Fruit fly (Drosophila melanogaster) whole organism, wandering third instar larva: Measurements from ENCODE around the gene sno.

Experiments
- Abd-B ChIP-seq: fragments of >200 bp; optimal IDR thresholded peaks from 2 replicates; lab custom pipeline; 2017; ENCODE audit warnings: missing biosample characterization, missing genetic modification characterization
- CG32264 ChIP-seq: fragments of 200-800 bp; sonication (Bioruptor generic); optimal IDR thresholded peaks from 2 replicates; lab custom pipeline; 2016; ENCODE audit warnings: missing biosample characterization, missing genetic modification characterization
- CG9705 ChIP-seq: fragments of 200-800 bp; sonication (Bioruptor generic); optimal IDR thresholded peaks from 2 replicates; lab custom pipeline; 2018; ENCODE audit warnings: missing biosample characterization, mild to moderate bottlenecking, missing genetic modification characterization
- CrebA ChIP-seq: fragments of 200-800 bp; sonication (Bioruptor generic); optimal IDR thresholded peaks from 2 replicates; lab custom pipeline; 2016; ENCODE audit warnings: missing biosample characterization, mild to moderate bottlenecking, missing genetic modification characterization, borderline replicate concordance
- Dfd ChIP-seq: fragments of >200 bp; optimal IDR thresholded peaks from 2 replicates; lab custom pipeline; 2017; ENCODE audit warnings: missing biosample characterization, missing genetic modification characterization
- Dif ChIP-seq: fragments of 200-275, 200-300 bp; sonication (Bioruptor generic); optimal IDR thresholded peaks from 2 replicates; lab custom pipeline; 2018; ENCODE audit warnings: missing biosample characterization, missing genetic modification characterization; ENCODE audit not compliant: partially characterized antibody
- GATAd ChIP-seq: sonication (Bioruptor generic); optimal IDR thresholded peaks from 2 replicates; lab custom pipeline; 2016; ENCODE audit warnings: missing biosample characterization, missing genetic modification characterization
- HLH106 ChIP-seq: fragments of 200-800 bp; optimal IDR thresholded peaks from 3 replicates; lab custom pipeline; 2019; ENCODE audit warnings: missing biosample characterization, mild to moderate bottlenecking, missing genetic modification characterization, moderate library complexity
- Hnf4 ChIP-seq: fragments of 200-800 bp; sonication (Bioruptor generic); optimal IDR thresholded peaks from 2 replicates; lab custom pipeline; 2016; ENCODE audit warnings: missing biosample characterization, mild to moderate bottlenecking, missing genetic modification characterization
- Hr78 ChIP-seq: fragments of >200 bp; optimal IDR thresholded peaks from 2 replicates; lab custom pipeline; 2017; ENCODE audit warnings: missing biosample characterization, missing genetic modification characterization
- Hr83 ChIP-seq: fragments of 200-300 bp; sonication (Bioruptor generic); optimal IDR thresholded peaks from 2 replicates; lab custom pipeline; 2016; ENCODE audit warnings: missing biosample characterization, mild to moderate bottlenecking, missing genetic modification characterization, moderate library complexity; ENCODE audit not compliant: poor library complexity, severe bottlenecking
- Jra ChIP-seq: sonication (Bioruptor generic); optimal IDR thresholded peaks from 2 replicates; lab custom pipeline; 2016; ENCODE audit warnings: missing biosample characterization, missing genetic modification characterization
- Mio ChIP-seq: sonication (Bioruptor generic); optimal IDR thresholded peaks from 2 replicates; lab custom pipeline; 2016; ENCODE audit warnings: missing biosample characterization, missing genetic modification characterization
- Myc ChIP-seq: fragments of >200 bp; optimal IDR thresholded peaks from 2 replicates; lab custom pipeline; 2017
- N ChIP-seq: fragments of >200 bp; optimal IDR thresholded peaks from 2 replicates; lab custom pipeline; 2018; ENCODE audit warnings: missing biosample characterization, missing external identifiers, missing genetic modification characterization
- OdsH ChIP-seq: fragments of 200-800 bp; sonication (Bioruptor generic); optimal IDR thresholded peaks from 2 replicates; lab custom pipeline; 2016; ENCODE audit warnings: missing biosample characterization, mild to moderate bottlenecking, missing genetic modification characterization
- Rel ChIP-seq, 2 experiments: fragments of 200-800 bp; sonication (Bioruptor generic) in 1 of 2; optimal IDR thresholded peaks; 2 replicates in 1 of 2; 3 replicates in 1 of 2; lab custom pipeline; 2016 to 2019; ENCODE audit warnings: mild to moderate bottlenecking in 2 of 2, missing biosample characterization in 2 of 2, missing genetic modification characterization in 2 of 2, moderate library complexity in 1 of 2
- Sp1 ChIP-seq: fragments of 200-800 bp; sonication (Bioruptor generic); optimal IDR thresholded peaks from 3 replicates; lab custom pipeline; 2019; ENCODE audit warnings: missing biosample characterization, mild to moderate bottlenecking, missing genetic modification characterization, moderate library complexity
- Vsx2 ChIP-seq: fragments of 200-300, 225-300 bp; sonication (Bioruptor generic); optimal IDR thresholded peaks from 2 replicates; lab custom pipeline; 2018; ENCODE audit warnings: missing biosample characterization, missing genetic modification characterization; ENCODE audit not compliant: partially characterized antibody
- br ChIP-seq: fragments of 200-800 bp; sonication (Bioruptor generic); optimal IDR thresholded peaks from 2 replicates; lab custom pipeline; 2016; ENCODE audit warnings: missing biosample characterization, missing genetic modification characterization
- brk ChIP-seq: fragments of 200-800 bp; sonication (Bioruptor generic); optimal IDR thresholded peaks from 2 replicates; lab custom pipeline; 2016; ENCODE audit warnings: missing biosample characterization, mild to moderate bottlenecking, missing genetic modification characterization
- dl ChIP-seq, 2 experiments: fragments of 175-275, 200-275 bp in 1 of 2; fragments of 200-275 bp in 1 of 2; sonication (Bioruptor generic); optimal IDR thresholded peaks; lab custom pipeline; 2018; ENCODE audit warnings: mild to moderate bottlenecking in 2 of 2, missing biosample characterization in 2 of 2, missing genetic modification characterization in 2 of 2, moderate library complexity in 2 of 2; ENCODE audit not compliant: partially characterized antibody in 2 of 2, insufficient read depth in 1 of 2
- dmrt93B ChIP-seq: fragments of 200-800 bp; sonication (Bioruptor generic); optimal IDR thresholded peaks from 2 replicates; lab custom pipeline; 2018; ENCODE audit warnings: missing biosample characterization, mild to moderate bottlenecking, missing genetic modification characterization
- dsf ChIP-seq: sonication (Bioruptor generic); optimal IDR thresholded peaks from 2 replicates; lab custom pipeline; 2016; ENCODE audit warnings: missing biosample characterization, missing genetic modification characterization, borderline replicate concordance
- ey ChIP-seq: fragments of 200-800 bp; sonication (Bioruptor generic); optimal IDR thresholded peaks from 2 replicates; lab custom pipeline; 2016; ENCODE audit warnings: missing biosample characterization, missing genetic modification characterization
- foxo ChIP-seq, 2 experiments: fragments of 200-800 bp; sonication (Bioruptor generic); optimal IDR thresholded peaks; 2 replicates in 1 of 2; 3 replicates in 1 of 2; lab custom pipeline; 2016 to 2017; ENCODE audit warnings: missing biosample characterization in 2 of 2, missing genetic modification characterization in 2 of 2
- fru ChIP-seq: fragments of 200-800 bp; sonication (Bioruptor generic); optimal IDR thresholded peaks from 3 replicates; lab custom pipeline; 2016; ENCODE audit warnings: missing biosample characterization, mild to moderate bottlenecking, missing genetic modification characterization
- h ChIP-seq: fragments of 200-800 bp; sonication (Bioruptor generic); optimal IDR thresholded peaks from 3 replicates; lab custom pipeline; 2016; ENCODE audit warnings: missing biosample characterization, mild to moderate bottlenecking, missing genetic modification characterization
- jim ChIP-seq: fragments of 175-275, 200-325 bp; sonication (Bioruptor generic); optimal IDR thresholded peaks from 2 replicates; lab custom pipeline; 2016; ENCODE audit warnings: missing biosample characterization, mild to moderate bottlenecking, missing genetic modification characterization
- lola ChIP-seq: fragments of >200 bp; optimal IDR thresholded peaks from 2 replicates; lab custom pipeline; 2017; ENCODE audit warnings: missing biosample characterization, missing genetic modification characterization
- pan ChIP-seq: fragments of >200 bp; optimal IDR thresholded peaks from 2 replicates; lab custom pipeline; 2017
- psq ChIP-seq: fragments of 200-800 bp; sonication (Bioruptor generic); optimal IDR thresholded peaks from 3 replicates; lab custom pipeline; 2017; ENCODE audit warnings: missing biosample characterization, mild to moderate bottlenecking, missing genetic modification characterization, moderate library complexity
- rgr ChIP-seq: fragments of 200-800 bp; sonication (Bioruptor generic); optimal IDR thresholded peaks from 3 replicates; lab custom pipeline; 2016; ENCODE audit warnings: missing biosample characterization, mild to moderate bottlenecking, missing genetic modification characterization
- sage ChIP-seq: fragments of 200-800 bp; sonication (Bioruptor generic); optimal IDR thresholded peaks from 2 replicates; lab custom pipeline; 2016; ENCODE audit warnings: missing biosample characterization, mild to moderate bottlenecking, missing genetic modification characterization
- sv ChIP-seq: fragments of 200-800 bp; sonication (Bioruptor generic); optimal IDR thresholded peaks from 3 replicates; lab custom pipeline; 2016; ENCODE audit warnings: missing biosample characterization, missing genetic modification characterization
- tai ChIP-seq: sonication (Bioruptor generic); optimal IDR thresholded peaks from 2 replicates; lab custom pipeline; 2016; ENCODE audit warnings: missing biosample characterization, missing genetic modification characterization
- usp ChIP-seq: fragments of >200 bp; optimal IDR thresholded peaks from 2 replicates; lab custom pipeline; 2017; ENCODE audit warnings: missing biosample characterization, missing genetic modification characterization
- woc ChIP-seq: sonication (Bioruptor generic); optimal IDR thresholded peaks from 2 replicates; lab custom pipeline; 2016; ENCODE audit warnings: missing biosample characterization, mild to moderate bottlenecking, missing genetic modification characterization

sno gene

DNA sequence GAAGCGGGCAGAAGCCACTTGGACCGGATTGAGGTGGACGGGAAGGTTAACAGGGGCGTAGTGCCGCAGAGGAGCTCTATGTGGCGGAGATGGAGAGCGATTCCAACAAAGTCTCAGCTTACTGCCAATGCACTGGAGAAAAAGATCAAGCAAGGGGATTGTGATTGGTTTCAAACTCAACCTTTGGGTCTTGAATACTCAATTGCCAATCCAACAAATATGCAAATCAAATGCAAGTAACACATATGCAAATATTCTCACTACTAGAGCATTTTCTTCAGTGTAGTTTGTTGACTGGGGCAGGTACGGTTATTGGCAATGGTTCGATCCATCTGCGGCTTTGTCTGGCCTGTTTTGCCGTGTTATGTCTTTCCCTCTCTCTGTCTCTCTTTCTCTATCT, 39.8 kb upstream of the sno start:
- TF ChIP-seq fru (GFP tag; lab: Kevin White, UChicago) (peak; percentile 98), Dif (GFP tag; lab: Kevin White, UChicago) (no peak), Abd-B (no peak), h (peak; percentile 97), Vsx2 (GFP tag; lab: Kevin White, UChicago) (peak; percentile 1), rgr (peak; percentile 93), Rel (GFP tag; optimal IDR thresholded peaks at IDR 0.05; lab: Kevin White, UChicago) (peak; percentile 83), Rel (tag; optimal IDR thresholded peaks at IDR 0.05; lab: Kevin White, UChicago) (peak; percentile 60), Mio (GFP tag; lab: Kevin White, UChicago) (peak; percentile 16), dl (GFP tag; optimal IDR thresholded peaks at IDR 0.05; lab: Kevin White, UChicago; ENCODE audit: insufficient read depth in 1 of 2, partially characterized antibody in 2 of 2) (peak in 1 of 2 experiments; percentile 33), CrebA (GFP tag; lab: Kevin White, UChicago) (peak; percentile 79), Sp1 (GFP tag; lab: Kevin White, UChicago) (peak; percentile 93), ey (peak; percentile 97), foxo (GFP tag; optimal IDR thresholded peaks at IDR 0.05; lab: Kevin White, UChicago) (peak; percentile 74 to 97), CG9705 (GFP tag; lab: Kevin White, UChicago) (peak; percentile 90), OdsH (GFP tag; lab: Kevin White, UChicago) (peak; percentile 92), N (GFP tag; lab: Kevin White, UChicago) (no peak), Hr83 (GFP tag; lab: Kevin White, UChicago) (peak; percentile 37), sage (GFP tag; lab: Kevin White, UChicago) (peak; percentile 74), Dfd (GFP tag; lab: Kevin White, UChicago) (no peak), Jra (peak; percentile 83), HLH106 (tag; lab: Kevin White, UChicago) (peak; percentile 94), Hnf4 (peak; percentile 96), GATAd (peak; percentile 25), sv (GFP tag; lab: Kevin White, UChicago) (peak; percentile 77), usp (GFP tag; lab: Kevin White, UChicago) (no peak), psq (peak; percentile 93), dmrt93B (GFP tag; lab: Kevin White, UChicago) (peak; percentile 89), woc (GFP tag; lab: Kevin White, UChicago) (peak; percentile 96), lola (no peak), brk (GFP tag; lab: Kevin White, UChicago) (peak; percentile 83), br (GFP tag; lab: Kevin White, UChicago) (peak; percentile 95), pan (lab: Kevin White, UChicago) (no peak), jim (no peak), Hr78 (GFP tag; lab: Kevin White, UChicago) (no peak), tai (GFP tag; lab: Kevin White, UChicago) (peak; percentile 87), Myc (lab: Kevin White, UChicago) (no peak), dsf (GFP tag; lab: Kevin White, UChicago) (peak; percentile 11), CG32264 (GFP tag; lab: Kevin White, UChicago) (peak; percentile 77)

DNA sequence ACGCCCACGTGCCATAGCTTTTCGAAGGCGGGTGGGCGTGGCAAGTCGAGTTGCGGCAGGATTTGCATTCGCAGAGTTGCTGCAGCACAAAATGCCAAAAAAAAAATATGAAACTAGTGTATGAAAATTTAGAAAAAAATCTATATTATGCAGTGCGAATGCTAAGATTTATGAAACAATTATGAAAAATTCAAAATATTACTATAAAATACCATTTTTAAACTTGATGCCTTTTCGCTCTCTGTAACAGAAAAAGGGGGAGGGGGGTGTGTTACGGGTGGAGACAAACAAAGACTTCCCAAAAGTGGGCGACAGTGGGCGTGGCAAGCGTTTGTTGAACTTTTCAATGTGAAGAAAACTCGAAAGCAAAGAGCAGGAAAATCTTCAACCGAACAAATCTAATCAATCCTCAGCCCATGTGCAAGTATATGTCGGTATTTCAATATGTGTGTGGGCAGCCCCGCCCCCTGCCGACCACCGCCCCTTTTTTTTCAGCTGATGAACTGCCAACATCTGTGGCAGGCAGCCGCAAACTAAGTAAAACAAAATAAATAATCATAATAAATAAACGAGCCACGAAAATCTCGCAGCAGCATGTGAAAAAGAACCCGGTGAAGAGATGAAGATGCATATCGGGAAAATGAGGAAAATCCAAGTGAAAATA, 38.4 kb upstream of the sno start:
- no peak for TF ChIP-seq brk (GFP tag; lab: Kevin White, UChicago)
- no peak for TF ChIP-seq HLH106 (tag; lab: Kevin White, UChicago)
- TF ChIP-seq Hnf4, result no peak
- no peak for TF ChIP-seq dl (GFP tag; optimal IDR thresholded peaks at IDR 0.05; lab: Kevin White, UChicago; ENCODE audit: insufficient read depth in 1 of 2, partially characterized antibody in 2 of 2)
- no peak for TF ChIP-seq woc (GFP tag; lab: Kevin White, UChicago)
- no peak for TF ChIP-seq CrebA (GFP tag; lab: Kevin White, UChicago)
